Worm (Caenorhabditis elegans) whole organism, L4 larva: Measurements from ENCODE around the gene R02D5.10.
A peak's percentile ranks its signal among the peaks of the same experiment; 100 is the strongest.

Source experiments
- D1046.2 ChIP-seq: fragments of 200-800 bp; sonication (Bioruptor generic); IDR thresholded peaks from 2 replicates; pipeline ENCODE4 v1.3.6; 2022; ENCODE audit warnings: missing genetic modification characterization, missing compliant biosample characterization
- F10B5.3 ChIP-seq: sonication (generic microtip); optimal IDR thresholded peaks from 2 replicates; lab custom pipeline; 2016; ENCODE audit warnings: mild to moderate bottlenecking, missing genetic modification characterization, missing compliant biosample characterization
- F49E8.2 ChIP-seq: sonication (generic microtip); optimal IDR thresholded peaks from 2 replicates; lab custom pipeline; 2016; ENCODE audit warnings: missing compliant biosample characterization, mild to moderate bottlenecking, missing genetic modification characterization, borderline replicate concordance
- T20F7.1 ChIP-seq: fragments of 200-800 bp; sonication (Bioruptor generic); optimal IDR thresholded peaks from 2 replicates; lab custom pipeline; 2018; ENCODE audit warnings: mild to moderate bottlenecking, missing genetic modification characterization, missing compliant biosample characterization
- T26A8.4 ChIP-seq: fragments of 200-800 bp; sonication (Bioruptor generic); IDR thresholded peaks from 2 replicates; pipeline ENCODE4 v1.3.6; 2022; ENCODE audit warnings: missing genetic modification characterization, missing compliant biosample characterization
- Y48G9A.11 ChIP-seq: fragments of 200-800 bp; sonication (Bioruptor generic); IDR thresholded peaks from 2 replicates; pipeline ENCODE4 v1.3.6; 2022; ENCODE audit warnings: missing genetic modification reagents, missing genetic modification characterization, missing compliant biosample characterization
- Y5F2A.4 ChIP-seq: fragments of 200-800 bp; sonication (Bioruptor generic); optimal IDR thresholded peaks from 2 replicates; lab custom pipeline; 2018; ENCODE audit warnings: mild to moderate bottlenecking, missing genetic modification characterization, missing compliant biosample characterization
- ama-1 ChIP-seq: fragments of 150-350 bp; optimal IDR thresholded peaks from 2 replicates; lab custom pipeline; 2014; ENCODE audit warnings: inconsistent platforms, mixed read lengths
- arid-1 ChIP-seq: fragments of 200-800 bp; sonication (Bioruptor generic); conservative IDR thresholded peaks from 2 replicates; pipeline ENCODE4 v1.3.6; 2022; ENCODE audit warnings: missing genetic modification reagents, missing genetic modification characterization, missing compliant biosample characterization
- attf-4 ChIP-seq: sonication (generic microtip); optimal IDR thresholded peaks from 3 replicates; lab custom pipeline; 2017; ENCODE audit warnings: missing biosample characterization, missing genetic modification characterization
- ceh-44 ChIP-seq: fragments of 200-800 bp; sonication (Bioruptor generic); IDR thresholded peaks from 2 replicates; pipeline ENCODE4 v1.3.6; 2022; ENCODE audit warnings: missing genetic modification reagents, missing genetic modification characterization, missing compliant biosample characterization
- ceh-62 ChIP-seq: sonication (generic microtip); optimal IDR thresholded peaks from 2 replicates; lab custom pipeline; 2017; ENCODE audit warnings: missing biosample characterization, missing genetic modification characterization
- daf-16 ChIP-seq, 3 experiments: sonication (generic microtip); optimal IDR thresholded peaks; 2 replicates each; lab custom pipeline; 2016 to 2017; ENCODE audit warnings: missing genetic modification characterization in 3 of 3, missing genetic modification reagents in 3 of 3, mild to moderate bottlenecking in 2 of 3, missing compliant biosample characterization in 2 of 3, missing biosample characterization in 1 of 3, moderate library complexity in 1 of 3
- daf-19 ChIP-seq: fragments of 200-800 bp; sonication (Bioruptor generic); conservative IDR thresholded peaks from 2 replicates; pipeline ENCODE4 v1.3.6; 2022; ENCODE audit warnings: missing genetic modification characterization, missing compliant biosample characterization
- dmd-6 ChIP-seq: fragments of 200-800 bp; sonication (Bioruptor generic); IDR thresholded peaks from 2 replicates; pipeline ENCODE4 v1.3.6; 2022; ENCODE audit warnings: missing genetic modification reagents, missing genetic modification characterization, missing compliant biosample characterization
- dmd-8 ChIP-seq: fragments of 200-800 bp; sonication (Bioruptor generic); IDR thresholded peaks from 2 replicates; pipeline ENCODE4 v1.3.6; 2022; ENCODE audit warnings: missing genetic modification characterization, missing compliant biosample characterization
- dmd-9 ChIP-seq: fragments of 200-800 bp; sonication (Bioruptor generic); IDR thresholded peaks from 2 replicates; pipeline ENCODE4 v1.3.6; 2022; ENCODE audit warnings: missing genetic modification reagents, missing genetic modification characterization, missing compliant biosample characterization
- dpl-1 ChIP-seq: fragments of 150-350 bp; optimal IDR thresholded peaks from 2 replicates; lab custom pipeline; 2014; ENCODE audit warnings: missing biosample characterization, missing genetic modification reagents, missing genetic modification characterization
- dve-1 ChIP-seq: sonication (generic microtip); optimal IDR thresholded peaks from 2 replicates; lab custom pipeline; 2017; ENCODE audit warnings: antibody characterized with exemption, mild to moderate bottlenecking, missing genetic modification characterization, missing compliant biosample characterization; ENCODE audit not compliant: insufficient read depth
- egl-43 ChIP-seq: fragments of 200-800 bp; sonication (Bioruptor generic); IDR thresholded peaks from 2 replicates; pipeline ENCODE4 v1.3.6; 2022; ENCODE audit warnings: missing genetic modification reagents, missing genetic modification characterization, missing compliant biosample characterization
- hlh-11 ChIP-seq: fragments of 200-800 bp; sonication (Bioruptor generic); optimal IDR thresholded peaks from 2 replicates; lab custom pipeline; 2018; ENCODE audit warnings: mild to moderate bottlenecking, missing genetic modification characterization, missing compliant biosample characterization
- hmg-1.1 ChIP-seq: fragments of 200-800 bp; sonication (Bioruptor generic); IDR thresholded peaks from 2 replicates; pipeline ENCODE4 v1.3.6; 2022; ENCODE audit warnings: missing genetic modification reagents, missing genetic modification characterization, missing compliant biosample characterization
- jun-1 ChIP-seq: fragments of 150-350 bp; optimal IDR thresholded peaks from 2 replicates; lab custom pipeline; 2014; ENCODE audit warnings: missing biosample characterization, missing genetic modification reagents, missing genetic modification characterization
- lin-38 ChIP-seq: fragments of 200-800 bp; sonication (Bioruptor generic); IDR thresholded peaks from 2 replicates; pipeline ENCODE4 v1.3.6; 2022; ENCODE audit warnings: missing genetic modification reagents, missing genetic modification characterization, missing compliant biosample characterization
- madf-5 ChIP-seq, 2 experiments: fragments of 200-800 bp; sonication (Bioruptor generic); IDR thresholded peaks; 2 replicates each; pipeline ENCODE4 v1.3.6; 2022; ENCODE audit warnings: missing compliant biosample characterization in 2 of 2, missing genetic modification characterization in 2 of 2
- mdt-29 ChIP-seq: fragments of 200-800 bp; sonication (Bioruptor generic); IDR thresholded peaks from 2 replicates; pipeline ENCODE4 v1.3.6; 2022; ENCODE audit warnings: missing genetic modification reagents, missing genetic modification characterization, missing compliant biosample characterization
- mes-2 ChIP-seq: sonication (generic microtip); optimal IDR thresholded peaks from 2 replicates; lab custom pipeline; 2016; ENCODE audit warnings: missing genotype, mild to moderate bottlenecking, missing genetic modification characterization, missing compliant biosample characterization; ENCODE audit not compliant: poor library complexity, severe bottlenecking
- nhr-102 ChIP-seq: sonication (generic microtip); optimal IDR thresholded peaks from 2 replicates; lab custom pipeline; 2016; ENCODE audit warnings: mild to moderate bottlenecking, missing genetic modification characterization, moderate library complexity, missing compliant biosample characterization
- nhr-11 ChIP-seq: fragments of 150-350 bp; optimal IDR thresholded peaks from 2 replicates; lab custom pipeline; 2014; ENCODE audit warnings: missing biosample characterization, missing genetic modification characterization
- nhr-41 ChIP-seq: fragments of 200-800 bp; sonication (Bioruptor generic); IDR thresholded peaks from 2 replicates; pipeline ENCODE4 v1.3.6; 2022; ENCODE audit warnings: missing genetic modification reagents, missing genetic modification characterization, missing compliant biosample characterization
- nhr-42 ChIP-seq: fragments of 200-800 bp; sonication (Bioruptor generic); IDR thresholded peaks from 2 replicates; pipeline ENCODE4 v1.3.6; 2022; ENCODE audit warnings: missing genetic modification characterization, missing compliant biosample characterization
- nhr-48 ChIP-seq: sonication (generic microtip); optimal IDR thresholded peaks from 2 replicates; lab custom pipeline; 2016; ENCODE audit warnings: mild to moderate bottlenecking, missing genetic modification characterization, missing compliant biosample characterization
- php-3 ChIP-seq: fragments of 200-800 bp; sonication (Bioruptor generic); IDR thresholded peaks from 2 replicates; pipeline ENCODE4 v1.3.6; 2022; ENCODE audit warnings: missing genetic modification reagents, missing genetic modification characterization, missing compliant biosample characterization
- rbr-2 ChIP-seq: sonication (generic microtip); optimal IDR thresholded peaks from 2 replicates; lab custom pipeline; 2016; ENCODE audit warnings: missing genotype, missing genetic modification characterization, missing compliant biosample characterization
- saeg-2 ChIP-seq: fragments of 200-800 bp; sonication (Bioruptor generic); IDR thresholded peaks from 2 replicates; pipeline ENCODE4 v1.3.6; 2022; ENCODE audit warnings: missing genetic modification reagents, missing genetic modification characterization, missing compliant biosample characterization
- set-16 ChIP-seq: fragments of 200-800 bp; sonication (Bioruptor generic); IDR thresholded peaks from 2 replicates; pipeline ENCODE4 v1.3.6; 2022; ENCODE audit warnings: missing genetic modification reagents, missing genetic modification characterization, missing compliant biosample characterization
- snpc-1.2 ChIP-seq: fragments of 200-800 bp; sonication (Bioruptor generic); IDR thresholded peaks from 2 replicates; pipeline ENCODE4 v1.3.6; 2022; ENCODE audit warnings: missing genetic modification reagents, missing genetic modification characterization, missing compliant biosample characterization
- snpc-4 ChIP-seq: fragments of 150-350 bp; optimal IDR thresholded peaks from 2 replicates; lab custom pipeline; 2014; ENCODE audit warnings: missing biosample characterization, missing genetic modification characterization
- spr-1 ChIP-seq: sonication (generic microtip); optimal IDR thresholded peaks from 2 replicates; lab custom pipeline; 2016; ENCODE audit warnings: mild to moderate bottlenecking, missing genetic modification characterization, missing compliant biosample characterization
- unc-62 ChIP-seq, 3 experiments: fragments of 150-350 bp in 1 of 3; sonication (generic microtip); optimal IDR thresholded peaks in 2 of 3; peaks in 1 of 3; 1 replicate in 1 of 3; 2 replicates in 2 of 3; lab custom pipeline; 2014 to 2017; ENCODE audit warnings: missing biosample characterization in 3 of 3, missing genetic modification characterization in 3 of 3, missing genetic modification reagents in 3 of 3, missing genotype in 1 of 3
- ztf-7 ChIP-seq: fragments of 150-350 bp; optimal IDR thresholded peaks from 2 replicates; lab custom pipeline; 2014; ENCODE audit warnings: missing biosample characterization, missing genetic modification characterization

The R02D5.10 gene

DNA sequence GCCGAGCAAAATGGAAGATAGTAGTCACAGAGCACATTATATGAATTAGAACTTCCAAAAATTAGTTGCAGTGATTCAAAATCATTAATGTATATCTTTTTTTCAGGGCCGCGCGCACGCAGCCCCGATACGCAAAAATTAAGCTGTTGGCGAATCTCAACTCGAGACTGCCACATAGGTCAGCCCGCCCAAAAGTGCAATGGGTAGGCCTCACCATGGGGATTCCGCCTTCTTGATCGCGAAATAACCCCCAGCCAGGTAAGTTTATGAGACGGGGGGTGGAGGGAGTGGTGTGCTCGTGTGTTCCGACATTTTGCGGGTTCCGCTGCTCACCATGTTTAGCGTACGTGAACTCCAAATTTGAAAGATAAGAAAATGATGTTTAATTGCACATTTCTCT, 19.0 kb upstream of the R02D5.10 start, which contains the start of gene F08H9.3:
TSS of gene F08H9.3 (minus strand) at position 252 of the 400 bp plus-strand sequence.
- TF ChIP-seq lin-38 = peak; percentile 64
- peak; percentile 87 for TF ChIP-seq ceh-44
- TF ChIP-seq dmd-8 (GFP tag; lab: Robert Waterston, UW) = 0 out of 2 replicates have a peak, but pooled peaks have one; percentile 38
- TF ChIP-seq spr-1 (tag; lab: Kevin White, UChicago) = peak; percentile 59
- TF ChIP-seq nhr-42 (GFP tag; lab: Robert Waterston, UW) = 0 out of 2 replicates have a peak, but pooled peaks have one; percentile 30
- TF ChIP-seq dmd-9 (GFP tag; lab: Robert Waterston, UW) = 0 out of 2 replicates have a peak, but pooled peaks have one; percentile 20
- TF ChIP-seq mdt-29 (GFP tag; lab: Robert Waterston, UW) = 0 out of 2 replicates have a peak, but pooled peaks have one; percentile 36
- peak; percentile 63 for TF ChIP-seq F49E8.2 (tag; lab: Kevin White, UChicago)
- TF ChIP-seq mes-2 (tag; lab: Kevin White, UChicago) = peak; percentile 24
- peak; percentile 69 for TF ChIP-seq snpc-4 (tag; lab: Kevin White, UChicago)
- peak; percentile 46 for TF ChIP-seq nhr-48 (tag; lab: Kevin White, UChicago)
- peak; percentile 24 for TF ChIP-seq hlh-11 (tag; lab: Kevin White, UChicago)
- TF ChIP-seq nhr-102 (tag; lab: Kevin White, UChicago) = peak; percentile 70
- 0 out of 2 replicates have a peak, but pooled peaks have one; percentile 30 for TF ChIP-seq hmg-1.1 (GFP tag; lab: Robert Waterston, UW)
- TF ChIP-seq set-16 (GFP tag; lab: Robert Waterston, UW) = peak; percentile 54
- TF ChIP-seq T26A8.4 (GFP tag; lab: Robert Waterston, UW) = peak; percentile 79
- peak; percentile 76 for TF ChIP-seq egl-43 (GFP tag; lab: Robert Waterston, UW)
- TF ChIP-seq madf-5 (GFP tag; IDR thresholded peaks at IDR 0.05; lab: Robert Waterston, UW) = 0 out of 4 replicates have a peak, but pooled peaks of 1 of the 2 experiments have one; percentile 18
- peak; percentile 76 for TF ChIP-seq dve-1 (tag; lab: Kevin White, UChicago)
- TF ChIP-seq daf-16 (GFP tag; optimal IDR thresholded peaks at IDR 0.05; lab: Kevin White, UChicago) = peak in 1 of 2 experiments; percentile 60
- peak; percentile 50 for TF ChIP-seq daf-16 (tag; optimal IDR thresholded peaks at IDR 0.05; lab: Kevin White, UChicago)
- TF ChIP-seq php-3 (GFP tag; lab: Robert Waterston, UW) = peak; percentile 58; the same call in 1 of the 2 replicates
- 0 out of 2 replicates have a peak, but pooled peaks have one; percentile 13 for TF ChIP-seq saeg-2 (GFP tag; lab: Robert Waterston, UW)
- 0 out of 2 replicates have a peak, but pooled peaks have one; percentile 37 for TF ChIP-seq nhr-41 (GFP tag; lab: Robert Waterston, UW)
- peak; percentile 28 for TF ChIP-seq F10B5.3 (tag; lab: Kevin White, UChicago)
- peak; percentile 73 for TF ChIP-seq snpc-1.2 (GFP tag; lab: Robert Waterston, UW)
- peak; percentile 67 for TF ChIP-seq Y48G9A.11 (GFP tag; lab: Robert Waterston, UW)
- peak; percentile 43 for TF ChIP-seq dmd-6 (GFP tag; lab: Robert Waterston, UW)
- TF ChIP-seq, all 104 proteins: peak for 27; not testable (repeated sequence) for 77

DNA sequence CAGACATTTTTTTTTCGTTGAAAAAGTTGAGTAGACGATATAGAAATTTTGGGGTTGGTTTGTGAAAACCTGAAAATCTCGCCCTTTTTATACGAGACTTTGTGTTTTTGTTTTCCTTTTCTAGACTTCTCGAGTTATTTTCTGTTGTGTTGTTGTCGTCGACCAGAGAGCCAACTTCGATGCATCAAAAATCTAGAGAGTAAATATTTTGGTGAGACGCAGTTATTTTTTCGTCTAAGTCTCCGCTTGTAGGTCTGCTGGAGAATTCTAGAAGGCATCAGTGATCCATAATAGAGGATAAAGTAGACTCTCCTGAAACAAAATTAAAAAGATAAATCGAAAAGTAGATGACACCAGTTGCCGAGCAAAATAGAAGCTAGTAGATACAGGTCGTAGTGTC, 17.7 kb upstream of the R02D5.10 start, which contains the start of gene F08H9.4:
TSS of gene F08H9.4 (minus strand) at position 61 of the 400 bp plus-strand sequence.
- TF ChIP-seq daf-16 (GFP tag; optimal IDR thresholded peaks at IDR 0.05; lab: Kevin White, UChicago) = peak in 1 of 2 experiments; percentile 95
- no peak for TF ChIP-seq daf-16 (tag; optimal IDR thresholded peaks at IDR 0.05; lab: Kevin White, UChicago)
- no peak for TF ChIP-seq ztf-7

DNA sequence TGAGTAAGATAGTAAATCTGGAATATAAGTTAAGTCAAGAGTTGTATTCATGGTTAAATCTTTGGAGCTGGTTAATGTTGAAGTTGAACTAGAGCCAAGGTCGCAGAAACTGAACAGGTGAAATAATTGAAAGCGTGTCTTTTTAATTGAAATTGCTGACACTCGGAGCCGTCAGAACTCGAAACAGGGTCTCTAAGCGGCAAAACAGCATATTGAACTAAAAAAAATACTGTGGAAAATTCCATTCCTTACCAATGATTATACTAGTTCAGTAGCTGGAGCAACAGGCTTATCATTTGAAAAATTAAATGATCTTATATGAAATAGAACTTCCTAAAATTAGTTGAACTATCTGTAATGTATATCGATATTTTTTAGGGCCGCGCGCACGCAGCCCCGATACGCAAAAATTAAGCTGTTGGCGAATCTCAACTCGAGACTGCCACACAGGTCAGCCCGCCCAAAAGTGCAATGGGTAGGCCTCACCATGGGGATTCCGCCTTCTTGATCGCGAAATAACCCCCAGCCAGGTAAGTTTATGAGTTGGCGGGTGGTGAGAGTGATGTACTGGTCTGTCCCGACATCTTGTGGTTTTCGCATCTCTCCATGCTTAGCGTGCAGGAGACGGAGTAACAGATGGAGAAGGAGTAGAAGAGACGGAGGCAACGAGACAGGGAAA, 13.8 kb upstream of the R02D5.10 start, which contains the start of gene srz-97:
TSS of gene srz-97 (minus strand) at position 51 of the 679 bp plus-strand sequence.
- TF ChIP-seq rbr-2 = peak; percentile 35
- no peak for TF ChIP-seq dpl-1
- TF ChIP-seq hmg-1.1 (GFP tag; lab: Robert Waterston, UW) = peak; percentile 61; the same call in 1 of the 2 replicates
- no peak for TF ChIP-seq ceh-62 (tag; lab: Kevin White, UChicago)
- TF ChIP-seq nhr-102 (tag; lab: Kevin White, UChicago) = peak; percentile 80
- 0 out of 2 replicates have a peak, but pooled peaks have one; percentile 26 for TF ChIP-seq arid-1
- no peak for TF ChIP-seq ama-1 (lab: Kevin White, UChicago)
- TF ChIP-seq dve-1 (tag; lab: Kevin White, UChicago) = peak; percentile 40
- TF ChIP-seq php-3 (GFP tag; lab: Robert Waterston, UW) = peak; percentile 61; the same call in 1 of the 2 replicates
- no peak for TF ChIP-seq attf-4
- TF ChIP-seq daf-19 = 0 out of 2 replicates have a peak, but pooled peaks have one; percentile 29
- peak; percentile 37 for TF ChIP-seq F10B5.3 (tag; lab: Kevin White, UChicago)
- peak in 1 of 2 experiments; percentile 24 for TF ChIP-seq unc-62 (GFP tag; optimal IDR thresholded peaks at IDR 0.05 in 1 of 2; lab: Kevin White, UChicago)
- no peak for TF ChIP-seq unc-62 (tag; optimal IDR thresholded peaks at IDR 0.05; lab: Kevin White, UChicago)
- no peak for TF ChIP-seq Y48G9A.11 (GFP tag; lab: Robert Waterston, UW)
- TF ChIP-seq Y5F2A.4 (GFP tag; lab: Kevin White, UChicago) = no peak
- TF ChIP-seq dmd-8 (GFP tag; lab: Robert Waterston, UW) = 0 out of 2 replicates have a peak, but pooled peaks have one; percentile 64
- TF ChIP-seq nhr-11 (tag; lab: Kevin White, UChicago) = no peak
- no peak for TF ChIP-seq jun-1 (tag; lab: Kevin White, UChicago)
- TF ChIP-seq T20F7.1 (GFP tag; lab: Kevin White, UChicago) = no peak
- TF ChIP-seq D1046.2 = no peak
